Worm (Caenorhabditis elegans) whole organism, early embryonic: Measurements from ENCODE around the gene ubxn-2.
"Not testable (repeated sequence)": the region's sequence is repeated elsewhere in the genome, so short reads cannot be mapped to it uniquely, and the experiment has no call there.

Source experiments
- ama-1 ChIP-seq: fragments of 150-350 bp; optimal IDR thresholded peaks from 2 replicates; lab custom pipeline; 2014
- ceh-13 ChIP-seq: fragments of 200-800 bp; sonication (Bioruptor generic); optimal IDR thresholded peaks from 2 replicates; lab custom pipeline; 2018; ENCODE audit warnings: mild to moderate bottlenecking, missing genetic modification characterization, missing compliant biosample characterization
- ets-7 ChIP-seq: sonication (generic microtip); optimal IDR thresholded peaks from 2 replicates; lab custom pipeline; 2016; ENCODE audit warnings: missing genotype, missing genetic modification characterization, missing compliant biosample characterization
- hnd-1 ChIP-seq: sonication (generic microtip); optimal IDR thresholded peaks from 2 replicates; lab custom pipeline; 2016; ENCODE audit warnings: missing genetic modification characterization, missing compliant biosample characterization

DNA sequence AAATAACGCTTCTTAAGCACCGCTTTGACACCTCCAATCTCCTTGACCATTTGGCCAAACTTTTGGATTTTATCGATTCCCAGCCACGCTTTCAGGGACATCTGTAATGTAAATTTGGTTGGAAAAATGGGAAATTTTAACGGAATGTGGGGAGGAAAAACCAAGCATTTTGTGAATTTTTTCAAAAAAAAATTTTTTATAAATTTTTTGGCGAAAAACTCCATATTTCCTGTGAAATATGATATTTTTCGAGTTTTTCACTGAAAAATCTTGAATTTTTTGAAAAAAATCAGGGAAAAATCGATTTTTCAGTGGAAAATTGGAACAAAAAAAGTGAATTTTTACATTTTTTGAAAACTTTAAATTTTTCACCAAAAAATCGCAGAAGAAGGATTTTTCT lies 5.9 kb downstream of the ubxn-2 start, which contains the start of gene ndua-12:
- TF ChIP-seq ets-7 (tag; lab: Kevin White, UChicago); ceh-13; hnd-1 (tag; lab: Kevin White, UChicago); ama-1: not testable (repeated sequence)
